Fruit fly (Drosophila melanogaster): ENCODE results near the gene Gr5a.

dm6 chrX:5724744-5725185 is 44.3 kb downstream of the Gr5a start:
- no peak for TF ChIP-seq CG8478 (optimal IDR thresholded peaks at IDR 0.05)
- TF ChIP-seq CTCF (optimal IDR thresholded peaks at IDR 0.05): no peak

Measured in S2 (cell line).